Worm (Caenorhabditis elegans) whole organism, L3 larva: ENCODE measurements around the gene R52.6.

Experiments used
- R02D3.7 ChIP-seq: fragments of 150-350 bp; optimal IDR thresholded peaks from 2 replicates; lab custom pipeline; 2014; ENCODE audit warnings: missing biosample characterization, missing genetic modification characterization
- ZK546.5 ChIP-seq: sonication (generic microtip); optimal IDR thresholded peaks from 2 replicates; lab custom pipeline; 2017; ENCODE audit warnings: missing biosample characterization, missing genetic modification characterization
- egl-27 ChIP-seq: sonication (generic microtip); optimal IDR thresholded peaks from 4 replicates; lab custom pipeline; 2017; ENCODE audit warnings: missing biosample characterization, missing genetic modification reagents, missing genetic modification characterization
- egl-5 ChIP-seq: fragments of 150-350 bp; optimal IDR thresholded peaks from 2 replicates; lab custom pipeline; 2017; ENCODE audit warnings: missing biosample characterization, missing genetic modification reagents, missing genetic modification characterization, inconsistent platforms
- elt-2 ChIP-seq: sonication (generic microtip); optimal IDR thresholded peaks from 2 replicates; lab custom pipeline; 2016; ENCODE audit warnings: missing genetic modification reagents, mild to moderate bottlenecking, missing genetic modification characterization, missing compliant biosample characterization
- jun-1 ChIP-seq: fragments of 150-350 bp; optimal IDR thresholded peaks from 2 replicates; lab custom pipeline; 2014; ENCODE audit warnings: missing biosample characterization, missing genetic modification reagents, missing genetic modification characterization
- lin-39 ChIP-seq: fragments of 150-350 bp; optimal IDR thresholded peaks from 2 replicates; lab custom pipeline; 2018; ENCODE audit warnings: missing biosample characterization, missing genetic modification reagents, missing genetic modification characterization
- nhr-11 ChIP-seq: fragments of 150-350 bp; optimal IDR thresholded peaks from 2 replicates; lab custom pipeline; 2014; ENCODE audit warnings: missing biosample characterization, missing genetic modification characterization
- nhr-12 ChIP-seq: fragments of 150-350 bp; optimal IDR thresholded peaks from 2 replicates; lab custom pipeline; 2014; ENCODE audit warnings: missing biosample characterization, missing genetic modification characterization
- nhr-28 ChIP-seq: fragments of 150-350 bp; optimal IDR thresholded peaks from 2 replicates; lab custom pipeline; 2014; ENCODE audit warnings: missing biosample characterization, missing genetic modification characterization
- unc-62 ChIP-seq: fragments of 150-350 bp; sonication (generic microtip); optimal IDR thresholded peaks from 4 replicates; lab custom pipeline; 2014; ENCODE audit warnings: missing biosample characterization, missing genetic modification reagents, missing genetic modification characterization
- ztf-11 ChIP-seq: fragments of 150-350 bp; optimal IDR thresholded peaks from 2 replicates; lab custom pipeline; 2014; ENCODE audit warnings: missing biosample characterization, missing genetic modification characterization
- ztf-4 ChIP-seq: fragments of 150-350 bp; optimal IDR thresholded peaks from 2 replicates; lab custom pipeline; 2014; ENCODE audit warnings: missing biosample characterization, missing genetic modification characterization

DNA sequence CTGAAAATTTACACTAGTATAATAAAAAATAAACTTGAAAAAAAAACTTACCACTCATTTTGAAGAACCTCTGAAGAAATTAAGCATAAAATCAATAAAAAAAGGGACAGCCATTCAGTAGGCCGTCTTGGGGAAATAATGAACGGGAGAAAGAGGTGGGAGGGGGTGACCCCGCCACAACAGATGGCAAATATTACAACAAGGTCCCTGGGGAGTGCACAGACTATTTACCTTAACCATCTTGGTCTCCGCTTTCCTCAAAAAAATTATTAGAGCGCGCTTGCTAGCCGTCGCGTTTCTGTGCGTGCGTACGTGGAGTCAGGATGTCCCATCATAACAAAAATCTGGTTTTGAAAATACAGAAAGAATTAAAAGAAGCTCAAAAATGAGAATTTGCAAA lies 20.9 kb downstream of the R52.6 start, which contains the start of gene T16A1.10:
- TF ChIP-seq nhr-11 (tag; lab: Kevin White, UChicago) (no peak), ZK546.5 (tag; lab: Kevin White, UChicago) (no peak), ztf-4 (tag; lab: Kevin White, UChicago) (no peak), egl-27 (tag; lab: Kevin White, UChicago) (no peak), nhr-12 (tag; lab: Kevin White, UChicago) (no peak), lin-39 (tag; lab: Kevin White, UChicago) (no peak), jun-1 (tag; lab: Kevin White, UChicago) (no peak), unc-62 (GFP tag; lab: Kevin White, UChicago) (no peak), egl-5 (no peak), nhr-28 (tag; lab: Kevin White, UChicago) (no peak), elt-2 (tag; lab: Kevin White, UChicago) (no peak), ztf-11 (tag; lab: Kevin White, UChicago) (no peak), R02D3.7 (tag; lab: Kevin White, UChicago) (no peak)
